Worm (Caenorhabditis elegans) whole organism, L4/young adult: ENCODE measurements around the gene sox-3.

Source experiments
- dao-5 ChIP-seq: sonication (generic microtip); optimal IDR thresholded peaks from 2 replicates; lab custom pipeline; 2016; ENCODE audit warnings: missing genotype, missing genetic modification characterization, moderate library complexity, missing compliant biosample characterization
- him-1 ChIP-seq: sonication (generic microtip); optimal IDR thresholded peaks from 2 replicates; lab custom pipeline; 2016; ENCODE audit warnings: missing genotype, missing genetic modification reagents, missing genetic modification characterization, missing compliant biosample characterization

- TF ChIP-seq him-1 (tag; lab: Kevin White, UChicago) (no peak), dao-5 (tag; lab: Kevin White, UChicago) (no peak)
Measured at ce11 chrX:14671300-14671699, 21.5 kb downstream of the sox-3 start.
